Fruit fly (Drosophila melanogaster) whole organism, embryonic: ENCODE measurements around the gene CG14628.
A peak's percentile ranks its signal among the peaks of the same experiment; 100 is the strongest.

Experiments
- ATbp ChIP-seq: fragments of 200-800 bp; sonication (Bioruptor generic); optimal IDR thresholded peaks from 2 replicates; lab custom pipeline; 2017; ENCODE audit warnings: missing biosample characterization, mild to moderate bottlenecking, missing genetic modification characterization, missing genetic modification reagents
- CG10543 ChIP-seq: fragments of 200-800 bp; sonication (Bioruptor generic); optimal IDR thresholded peaks from 3 replicates; lab custom pipeline; 2017; ENCODE audit warnings: missing biosample characterization, mild to moderate bottlenecking, missing genetic modification characterization, moderate library complexity
- CG11504 ChIP-seq: fragments of 200-800 bp; sonication (Bioruptor generic); optimal IDR thresholded peaks from 3 replicates; lab custom pipeline; 2019; ENCODE audit warnings: missing biosample characterization, mild to moderate bottlenecking, missing genetic modification characterization, moderate library complexity
- CG12219 ChIP-seq: fragments of 200-800 bp; sonication (Bioruptor generic); optimal IDR thresholded peaks from 3 replicates; lab custom pipeline; 2018; ENCODE audit warnings: missing biosample characterization, mild to moderate bottlenecking, missing genetic modification characterization
- CG12769 ChIP-seq: fragments of 200-800 bp; sonication (Bioruptor generic); optimal IDR thresholded peaks from 2 replicates; lab custom pipeline; 2019; ENCODE audit warnings: missing biosample characterization, mild to moderate bottlenecking, missing genetic modification characterization, moderate library complexity
- CG13123 ChIP-seq: fragments of 200-800 bp; sonication (Bioruptor generic); optimal IDR thresholded peaks from 2 replicates; lab custom pipeline; 2016; ENCODE audit warnings: missing biosample characterization, missing genetic modification characterization
- CG13296 ChIP-seq: fragments of 200-800 bp; sonication (Bioruptor generic); optimal IDR thresholded peaks from 3 replicates; lab custom pipeline; 2018; ENCODE audit warnings: missing biosample characterization, mild to moderate bottlenecking, missing genetic modification characterization
- CG14441 ChIP-seq: fragments of 200-800 bp; sonication (Bioruptor generic); IDR thresholded peaks from 2 replicates; pipeline ENCODE4 v1.3.6; 2022; ENCODE audit warnings: missing biosample characterization, missing genetic modification characterization
- CG15479 ChIP-seq: fragments of 200-800 bp; sonication (Bioruptor generic); optimal IDR thresholded peaks from 3 replicates; lab custom pipeline; 2019; ENCODE audit warnings: missing biosample characterization, mild to moderate bottlenecking, missing genetic modification characterization, moderate library complexity
- CG15696 ChIP-seq: fragments of 200-800 bp; sonication (Bioruptor generic); optimal IDR thresholded peaks from 2 replicates; lab custom pipeline; 2019; ENCODE audit warnings: missing biosample characterization, mild to moderate bottlenecking, missing genetic modification characterization, moderate library complexity
- CG17802 ChIP-seq: fragments of 200-800 bp; sonication (Bioruptor generic); optimal IDR thresholded peaks from 2 replicates; lab custom pipeline; 2018; ENCODE audit warnings: missing biosample characterization, mild to moderate bottlenecking, missing genetic modification characterization, moderate library complexity
- CG18599 ChIP-seq: fragments of 200-800 bp; sonication (Bioruptor generic); optimal IDR thresholded peaks from 3 replicates; lab custom pipeline; 2017; ENCODE audit warnings: missing biosample characterization, missing genetic modification characterization, mild to moderate bottlenecking, moderate library complexity, missing genetic modification reagents
- CG30020 ChIP-seq: fragments of 200-800 bp; optimal IDR thresholded peaks from 2 replicates; lab custom pipeline; 2019; ENCODE audit warnings: missing biosample characterization, mild to moderate bottlenecking, missing genetic modification characterization, moderate library complexity
- CG34376 ChIP-seq: fragments of 200-800 bp; sonication (Bioruptor generic); optimal IDR thresholded peaks from 2 replicates; lab custom pipeline; 2018; ENCODE audit warnings: missing biosample characterization, mild to moderate bottlenecking, missing genetic modification characterization
- CG6175 ChIP-seq: fragments of 200-800 bp; sonication (Bioruptor generic); IDR thresholded peaks from 3 replicates; pipeline ENCODE4 v1.3.6; 2022; ENCODE audit warnings: missing biosample characterization, missing genetic modification characterization
- CG6654 ChIP-seq: fragments of 200-800 bp; sonication (Bioruptor generic); optimal IDR thresholded peaks from 2 replicates; lab custom pipeline; 2017; ENCODE audit warnings: missing biosample characterization, mild to moderate bottlenecking, missing genetic modification characterization
- CG6683 ChIP-seq: fragments of 200-800 bp; sonication (Bioruptor generic); optimal IDR thresholded peaks from 2 replicates; lab custom pipeline; 2017; ENCODE audit warnings: missing biosample characterization, mild to moderate bottlenecking, missing genetic modification characterization, missing genetic modification reagents
- Drgx ChIP-seq: fragments of 200-800 bp; sonication (Bioruptor generic); IDR thresholded peaks from 2 replicates; pipeline ENCODE4 v1.3.6; 2022; ENCODE audit warnings: missing biosample characterization, missing genetic modification characterization
- GATAe ChIP-seq: fragments of 200-800 bp; sonication (Bioruptor generic); conservative IDR thresholded peaks from 2 replicates; pipeline ENCODE4 v1.3.6; 2022; ENCODE audit warnings: missing biosample characterization, missing genetic modification characterization
- HmgZ ChIP-seq: fragments of 200-800 bp; sonication (Bioruptor generic); optimal IDR thresholded peaks from 2 replicates; lab custom pipeline; 2018; ENCODE audit warnings: missing biosample characterization, mild to moderate bottlenecking, missing genetic modification characterization
- Lim3 ChIP-seq: fragments of 200-800 bp; sonication (Bioruptor generic); IDR thresholded peaks from 2 replicates; pipeline ENCODE4 v1.3.6; 2022; ENCODE audit warnings: missing biosample characterization, missing genetic modification characterization
- Optix ChIP-seq: fragments of 200-800 bp; sonication (Bioruptor generic); IDR thresholded peaks from 3 replicates; pipeline ENCODE4 v1.3.6; 2022; ENCODE audit warnings: missing biosample characterization, missing genetic modification characterization
- Pdp1 ChIP-seq, 2 experiments: fragments of 200-800 bp; sonication (Bioruptor generic); optimal IDR thresholded peaks; 3 replicates each; lab custom pipeline; 2016; ENCODE audit warnings: missing biosample characterization in 2 of 2, missing genetic modification characterization in 2 of 2, mild to moderate bottlenecking in 1 of 2, moderate library complexity in 1 of 2
- Sox102F ChIP-seq: fragments of 200-800 bp; sonication (Bioruptor generic); optimal IDR thresholded peaks from 2 replicates; lab custom pipeline; 2018; ENCODE audit warnings: missing biosample characterization, mild to moderate bottlenecking, missing genetic modification characterization, moderate library complexity
- Sry-β ChIP-seq: fragments of 200-800 bp; sonication (Bioruptor generic); optimal IDR thresholded peaks from 2 replicates; lab custom pipeline; 2018; ENCODE audit warnings: missing biosample characterization, mild to moderate bottlenecking, missing genetic modification characterization, moderate library complexity
- Stat92E ChIP-seq, 3 experiments: fragments of >200 bp in 2 of 3; fragments of 200-800 bp in 1 of 3; sonication (Bioruptor generic) in 1 of 3; optimal IDR thresholded peaks; 2 replicates each; lab custom pipeline; 2017 to 2019; ENCODE audit warnings: missing biosample characterization in 3 of 3, missing genetic modification characterization in 3 of 3, mild to moderate bottlenecking in 1 of 3, moderate library complexity in 1 of 3
- Vsx1 ChIP-seq: fragments of 200-800 bp; sonication (Bioruptor generic); optimal IDR thresholded peaks from 2 replicates; lab custom pipeline; 2017; ENCODE audit warnings: missing biosample characterization, mild to moderate bottlenecking, missing genetic modification characterization, missing genetic modification reagents
- al ChIP-seq: fragments of 200-800 bp; sonication (Bioruptor generic); IDR thresholded peaks from 2 replicates; pipeline ENCODE4 v1.3.6; 2022; ENCODE audit warnings: missing biosample characterization, missing genetic modification characterization
- bbx ChIP-seq: fragments of 200-800 bp; sonication (Bioruptor generic); IDR thresholded peaks from 2 replicates; pipeline ENCODE4 v1.3.6; 2022; ENCODE audit warnings: missing biosample characterization, missing genetic modification characterization; ENCODE audit not compliant: partially characterized antibody
- bsh ChIP-seq, 2 experiments: fragments of 200-800 bp; sonication (Bioruptor generic); optimal IDR thresholded peaks; 2 replicates each; lab custom pipeline; 2017 to 2018; ENCODE audit warnings: mild to moderate bottlenecking in 2 of 2, missing biosample characterization in 2 of 2, missing genetic modification characterization in 2 of 2, moderate library complexity in 1 of 2
- chinmo ChIP-seq: fragments of 200-800 bp; sonication (Bioruptor generic); IDR thresholded peaks from 4 replicates; pipeline ENCODE4 v1.3.6; 2022; ENCODE audit warnings: missing biosample characterization, missing genetic modification characterization; ENCODE audit not compliant: partially characterized antibody
- cwo ChIP-seq: fragments of 200-800 bp; sonication (Bioruptor generic); optimal IDR thresholded peaks from 3 replicates; lab custom pipeline; 2017; ENCODE audit warnings: missing biosample characterization, missing genetic modification characterization, mild to moderate bottlenecking, moderate library complexity, missing genetic modification reagents
- exex ChIP-seq: fragments of 200-800 bp; sonication (Bioruptor generic); optimal IDR thresholded peaks from 4 replicates; lab custom pipeline; 2018; ENCODE audit warnings: missing biosample characterization, mild to moderate bottlenecking, missing genetic modification characterization, moderate library complexity
- gem ChIP-seq: fragments of 200-800 bp; sonication (Bioruptor generic); optimal IDR thresholded peaks from 2 replicates; lab custom pipeline; 2019; ENCODE audit warnings: missing biosample characterization, mild to moderate bottlenecking, missing genetic modification characterization, moderate library complexity
- grn ChIP-seq: fragments of 200-800 bp; sonication (Bioruptor generic); optimal IDR thresholded peaks from 3 replicates; lab custom pipeline; 2017; ENCODE audit warnings: missing biosample characterization, missing genetic modification characterization
- ken ChIP-seq: fragments of 200-800 bp; sonication (Bioruptor generic); IDR thresholded peaks from 3 replicates; pipeline ENCODE4 v1.3.6; 2022; ENCODE audit warnings: missing biosample characterization, missing genetic modification characterization
- lab ChIP-seq: fragments of 200-800 bp; sonication (Bioruptor generic); optimal IDR thresholded peaks from 3 replicates; lab custom pipeline; 2017; ENCODE audit warnings: missing biosample characterization, missing genetic modification characterization, mild to moderate bottlenecking, moderate library complexity, missing genetic modification reagents
- mam ChIP-seq: fragments of 200-800 bp; sonication (Bioruptor generic); optimal IDR thresholded peaks from 3 replicates; lab custom pipeline; 2016; ENCODE audit warnings: missing biosample characterization, missing genetic modification characterization
- mirr ChIP-seq: fragments of 200-800 bp; sonication (Bioruptor generic); optimal IDR thresholded peaks from 3 replicates; lab custom pipeline; 2018; ENCODE audit warnings: missing biosample characterization, mild to moderate bottlenecking, missing genetic modification characterization
- nmo ChIP-seq: fragments of 200-800 bp; sonication (Bioruptor generic); optimal IDR thresholded peaks from 2 replicates; lab custom pipeline; 2018; ENCODE audit warnings: missing biosample characterization, mild to moderate bottlenecking, missing genetic modification characterization, moderate library complexity
- org-1 ChIP-seq: fragments of 200-800 bp; sonication (Bioruptor generic); optimal IDR thresholded peaks from 2 replicates; lab custom pipeline; 2017; ENCODE audit warnings: missing biosample characterization, missing genetic modification characterization
- pros ChIP-seq: fragments of 200-800 bp; sonication (Bioruptor generic); optimal IDR thresholded peaks from 3 replicates; lab custom pipeline; 2019; ENCODE audit warnings: missing biosample characterization, mild to moderate bottlenecking, missing genetic modification characterization, moderate library complexity
- row ChIP-seq: fragments of 200-800 bp; sonication (Bioruptor generic); IDR thresholded peaks from 3 replicates; pipeline ENCODE4 v1.3.6; 2022; ENCODE audit warnings: missing biosample characterization, missing genetic modification characterization
- sd ChIP-seq: fragments of 200-800 bp; sonication (Bioruptor generic); optimal IDR thresholded peaks from 3 replicates; lab custom pipeline; 2018; ENCODE audit warnings: missing biosample characterization, mild to moderate bottlenecking, missing genetic modification characterization, moderate library complexity
- sens ChIP-seq: fragments of 200-800 bp; sonication (Bioruptor generic); peaks from one replicate; lab custom pipeline; 2016; ENCODE audit warnings: missing biosample characterization, missing genetic modification characterization
- sug ChIP-seq: fragments of 200-800 bp; optimal IDR thresholded peaks from 2 replicates; lab custom pipeline; 2019; ENCODE audit warnings: missing biosample characterization, mild to moderate bottlenecking, missing genetic modification characterization, moderate library complexity
- wdn ChIP-seq: fragments of 200-800 bp; sonication (Bioruptor generic); IDR thresholded peaks from 2 replicates; pipeline ENCODE4 v1.3.6; 2022; ENCODE audit warnings: missing biosample characterization, missing genetic modification characterization

Gene CG14628

dm6 chrX:1120394-1120793 is 25.1 kb upstream of the CG14628 start:
- peak; percentile 33 for TF ChIP-seq pros (GFP tag; lab: Kevin White, UChicago)
- peak; percentile 55 for TF ChIP-seq CG34376
- peak; percentile 57 for TF ChIP-seq sd (tag; lab: Kevin White, UChicago)
- TF ChIP-seq GATAe (GFP tag; lab: Robert Waterston, UW): peak; percentile 75; the same call in 1 of the 2 replicates
- TF ChIP-seq chinmo (GFP tag; lab: Robert Waterston, UW): 0 out of 4 replicates have a peak, but pooled peaks have one; percentile 27
- peak; percentile 55 for TF ChIP-seq cwo (GFP tag; lab: Kevin White, UChicago)
- no peak for TF ChIP-seq CG6683 (GFP tag; lab: Kevin White, UChicago)
- TF ChIP-seq CG12769: peak; percentile 52
- peak; percentile 15 for TF ChIP-seq CG12219 (GFP tag; lab: Kevin White, UChicago)
- no peak for TF ChIP-seq CG13123 (GFP tag; lab: Kevin White, UChicago)
- TF ChIP-seq Pdp1 (GFP tag; optimal IDR thresholded peaks at IDR 0.05; lab: Kevin White, UChicago): peak in 1 of 2 experiments; percentile 15
- TF ChIP-seq CG6175 (GFP tag; lab: Robert Waterston, UW): no peak
- TF ChIP-seq al (GFP tag; lab: Robert Waterston, UW): no peak
- TF ChIP-seq CG15479 (GFP tag; lab: Kevin White, UChicago): peak; percentile 72
- no peak for TF ChIP-seq nmo (GFP tag; lab: Kevin White, UChicago)
- peak; percentile 90 for TF ChIP-seq mirr (GFP tag; lab: Kevin White, UChicago)
- no peak for TF ChIP-seq CG17802 (tag; lab: Kevin White, UChicago)
- TF ChIP-seq bbx: no peak
- TF ChIP-seq CG18599 (GFP tag; lab: Kevin White, UChicago): peak; percentile 28
- peak; percentile 15 for TF ChIP-seq lab
- TF ChIP-seq exex: peak; percentile 96
- peak; percentile 34 for TF ChIP-seq CG13296
- no peak for TF ChIP-seq CG30020 (tag; lab: Kevin White, UChicago)
- TF ChIP-seq CG10543 (GFP tag; lab: Kevin White, UChicago): peak; percentile 59
- peak; percentile 98 for TF ChIP-seq Vsx1 (GFP tag; lab: Kevin White, UChicago)
- TF ChIP-seq sug (tag; lab: Kevin White, UChicago): peak; percentile 49
- no peak for TF ChIP-seq Stat92E (GFP tag; optimal IDR thresholded peaks at IDR 0.05; lab: Kevin White, UChicago)
- TF ChIP-seq HmgZ: peak; percentile 26
- peak; percentile 97 for TF ChIP-seq grn
- no peak for TF ChIP-seq ken (GFP tag; lab: Robert Waterston, UW)
- TF ChIP-seq, all 482 proteins: peak for 20

- no peak for TF ChIP-seq Lim3 (GFP tag; lab: Robert Waterston, UW)
- peak; percentile 66 for TF ChIP-seq Drgx (GFP tag; lab: Robert Waterston, UW)
- peak; percentile 61 for TF ChIP-seq sens (GFP tag; lab: Kevin White, UChicago)
- TF ChIP-seq row (GFP tag; lab: Robert Waterston, UW): peak; percentile 32; the same call in 1 of the 3 replicates
- TF ChIP-seq Sox102F (GFP tag; lab: Kevin White, UChicago): peak; percentile 3
- TF ChIP-seq CG14441 (GFP tag; lab: Robert Waterston, UW): peak; percentile 31; the same call in 1 of the 2 replicates
- no peak for TF ChIP-seq mam (GFP tag; lab: Kevin White, UChicago)
Measured at dm6 chrX:1120896-1121295, 24.5 kb upstream of the CG14628 start.

DNA sequence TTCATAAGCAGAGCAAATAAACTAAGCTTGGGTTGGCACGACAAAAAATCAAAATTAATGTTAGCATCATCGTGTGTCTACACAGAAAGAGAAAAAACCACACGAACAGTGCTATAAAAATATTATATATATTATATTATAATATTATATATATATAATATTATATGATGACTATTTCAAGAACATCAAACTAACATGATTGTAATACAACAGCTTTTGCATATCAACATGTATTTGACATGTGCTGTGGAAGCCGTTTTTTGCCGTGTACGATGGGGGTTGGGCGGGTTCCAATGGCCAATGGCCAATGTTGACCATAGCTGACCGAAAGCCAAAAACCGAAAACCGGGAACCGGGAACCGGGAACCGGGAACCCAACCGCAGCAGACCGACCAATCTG is 22.1 kb upstream of the CG14628 start:
- TF ChIP-seq bsh (GFP tag; optimal IDR thresholded peaks at IDR 0.05; lab: Kevin White, UChicago): peak in 1 of 2 experiments; percentile 0
- no peak for TF ChIP-seq Sry-β
- no peak for TF ChIP-seq org-1
- TF ChIP-seq wdn: no peak
- peak; percentile 4 for TF ChIP-seq CG11504 (tag; lab: Kevin White, UChicago)
- TF ChIP-seq Drgx (GFP tag; lab: Robert Waterston, UW): peak; percentile 20; the same call in 1 of the 2 replicates
- no peak for TF ChIP-seq lab
- no peak for TF ChIP-seq CG15696 (tag; lab: Kevin White, UChicago)
- TF ChIP-seq CG6654 (GFP tag; lab: Kevin White, UChicago): no peak
- no peak for TF ChIP-seq mam (GFP tag; lab: Kevin White, UChicago)
- TF ChIP-seq Optix (GFP tag; lab: Robert Waterston, UW): no peak
- no peak for TF ChIP-seq ATbp
- TF ChIP-seq gem (tag; lab: Kevin White, UChicago): peak; percentile 21
